Worm (Caenorhabditis elegans): ENCODE data around the gene asp-6.

asp-6 gene

ce11 chrV:8281646-8282045 is 12.9 kb upstream of the asp-6 start:
- TF ChIP-seq rcor-1 (GFP tag; IDR thresholded peaks at IDR 0.05) (no peak), ceh-58 (GFP tag; IDR thresholded peaks at IDR 0.05) (no peak), die-1 (tag; optimal IDR thresholded peaks at IDR 0.05) (no peak), unc-62 (GFP tag; optimal IDR thresholded peaks at IDR 0.05) (no peak), B0336.3 (GFP tag; IDR thresholded peaks at IDR 0.05) (no peak), rpc-1 (optimal IDR thresholded peaks at IDR 0.05) (no peak), rpc-1 (tag; optimal IDR thresholded peaks at IDR 0.05) (no peak), dox-1 (GFP tag; IDR thresholded peaks at IDR 0.05) (no peak)

ce11 chrV:8280770-8281169 is 12.0 kb upstream of the asp-6 start, which contains the start of gene str-135:
TSS of gene str-135 (minus strand) at chrV:8280870.
- TF ChIP-seq rcor-1 (GFP tag; IDR thresholded peaks at IDR 0.05) = no peak
- no peak for TF ChIP-seq sea-2 (GFP tag; IDR thresholded peaks at IDR 0.05)
- TF ChIP-seq F39B2.1 (GFP tag; IDR thresholded peaks at IDR 0.05) = no peak
- TF ChIP-seq ztf-28 (GFP tag; IDR thresholded peaks at IDR 0.05) = no peak

- TF ChIP-seq chd-7 (tag; optimal IDR thresholded peaks at IDR 0.05) = no peak
- TF ChIP-seq F23B12.7 (tag; optimal IDR thresholded peaks at IDR 0.05; ENCODE audit: insufficient read depth) = no peak
- no peak for TF ChIP-seq sdz-38 (tag; optimal IDR thresholded peaks at IDR 0.05)
- TF ChIP-seq mel-28 (tag; optimal IDR thresholded peaks at IDR 0.05; ENCODE audit: borderline replicate concordance) = no peak
- no peak for TF ChIP-seq hmg-20 (GFP tag; IDR thresholded peaks at IDR 0.05)
- no peak for TF ChIP-seq Y67H2A.10 (GFP tag; conservative IDR thresholded peaks at IDR 0.05)
- no peak for TF ChIP-seq ets-4 (GFP tag; optimal IDR thresholded peaks at IDR 0.05)
Measured at ce11 chrV:8278830-8279229, 10.1 kb upstream of the asp-6 start, which contains the start of gene str-136. TSS of gene str-136 (minus strand) at chrV:8278930.

ce11 chrV:8271995-8272394 is 3.3 kb upstream of the asp-6 start, which contains the start of gene asp-5:
TSS of gene asp-5 (plus strand) at chrV:8272385.
- TF ChIP-seq Y53G8AR.9 (GFP tag; conservative IDR thresholded peaks at IDR 0.05) (no peak), nhr-179 (tag; optimal IDR thresholded peaks at IDR 0.05) (no peak), unc-62 (GFP tag; optimal IDR thresholded peaks at IDR 0.05) (no peak), nhr-80 (tag; optimal IDR thresholded peaks at IDR 0.05) (peak; percentile 59), hlh-26 (GFP tag; conservative IDR thresholded peaks at IDR 0.05) (no peak)

- TF ChIP-seq nhr-90 (tag; optimal IDR thresholded peaks at IDR 0.05) (no peak), mel-28 (tag; optimal IDR thresholded peaks at IDR 0.05; ENCODE audit: borderline replicate concordance) (no peak), pha-4 (tag; optimal IDR thresholded peaks at IDR 0.05) (no peak), F55B11.4 (tag; optimal IDR thresholded peaks at IDR 0.05; ENCODE audit: borderline replicate concordance, insufficient read depth) (no peak), lin-35 (GFP tag; optimal IDR thresholded peaks at IDR 0.05) (no peak)
Measured at ce11 chrV:8271395-8271794, 2.7 kb upstream of the asp-6 start.

ce11 chrV:8269878-8270277 is 1.1 kb upstream of the asp-6 start:
- TF ChIP-seq pbrm-1 (GFP tag; IDR thresholded peaks at IDR 0.05) (no peak), ztf-18 (tag; optimal IDR thresholded peaks at IDR 0.05) (no peak), die-1 (tag; optimal IDR thresholded peaks at IDR 0.05) (no peak), T26A5.8 (tag; optimal IDR thresholded peaks at IDR 0.05) (no peak), K11D2.4 (GFP tag; IDR thresholded peaks at IDR 0.05) (no peak), madf-6 (GFP tag; IDR thresholded peaks at IDR 0.05) (no peak), ZK185.1 (tag; optimal IDR thresholded peaks at IDR 0.05; ENCODE audit: poor library complexity, severe bottlenecking) (no peak), him-1 (tag; optimal IDR thresholded peaks at IDR 0.05) (no peak), let-526 (GFP tag; IDR thresholded peaks at IDR 0.05) (no peak), egl-44 (GFP tag; IDR thresholded peaks at IDR 0.05) (no peak), tbp1 (GFP tag; optimal IDR thresholded peaks at IDR 0.05) (peak; percentile 9), lsl-1 (GFP tag; optimal IDR thresholded peaks at IDR 0.05) (no peak), sdz-38 (tag; optimal IDR thresholded peaks at IDR 0.05) (no peak), mel-28 (tag; optimal IDR thresholded peaks at IDR 0.05; ENCODE audit: borderline replicate concordance) (no peak), F37B4.10 (GFP tag; IDR thresholded peaks at IDR 0.05) (no peak), snpc-3.4 (tag; optimal IDR thresholded peaks at IDR 0.05) (no peak), somi-1 (GFP tag; optimal IDR thresholded peaks at IDR 0.05) (no peak), rec-8 (tag; optimal IDR thresholded peaks at IDR 0.05) (no peak)

All from whole organism, young adult.